Worm (Caenorhabditis elegans) whole organism, mixed stage, embryonic: ENCODE data around the gene rpt-4.

Source experiments
- ces-1 ChIP-seq: fragments of 150-350 bp; optimal IDR thresholded peaks from 2 replicates; lab custom pipeline; 2014; ENCODE audit warnings: missing biosample characterization, missing genetic modification reagents, missing genetic modification characterization
- lin-13 ChIP-seq: fragments of 150-350 bp; optimal IDR thresholded peaks from 2 replicates; lab custom pipeline; 2014; ENCODE audit warnings: missing biosample characterization, missing genetic modification characterization
- mab-5 ChIP-seq: fragments of 150-350 bp; optimal IDR thresholded peaks from 2 replicates; lab custom pipeline; 2014; ENCODE audit warnings: missing biosample characterization, missing genetic modification characterization
- mls-2 ChIP-seq: sonication (generic microtip); optimal IDR thresholded peaks from 2 replicates; lab custom pipeline; 2016; ENCODE audit warnings: mild to moderate bottlenecking, missing genetic modification characterization, moderate library complexity, missing compliant biosample characterization
- nhr-2 ChIP-seq: fragments of 150-350 bp; optimal IDR thresholded peaks from 2 replicates; lab custom pipeline; 2014; ENCODE audit warnings: missing biosample characterization, missing genetic modification characterization
- nhr-237 ChIP-seq: fragments of 150-350 bp; optimal IDR thresholded peaks from 2 replicates; lab custom pipeline; 2014; ENCODE audit warnings: missing biosample characterization, missing genetic modification characterization
- unc-39 ChIP-seq: fragments of 150-350 bp; optimal IDR thresholded peaks from 2 replicates; lab custom pipeline; 2014; ENCODE audit warnings: missing biosample characterization, missing genetic modification characterization
- unc-62 ChIP-seq: fragments of 150-350 bp; optimal IDR thresholded peaks from 2 replicates; lab custom pipeline; 2014; ENCODE audit warnings: missing biosample characterization, missing genetic modification reagents, missing genetic modification characterization

- TF ChIP-seq mls-2: peak; percentile 44
- peak; percentile 10 for TF ChIP-seq nhr-237 (tag; lab: Kevin White, UChicago)
- TF ChIP-seq nhr-2: no peak
- no peak for TF ChIP-seq lin-13 (tag; lab: Kevin White, UChicago)
- TF ChIP-seq unc-39 (tag; lab: Kevin White, UChicago): no peak
- TF ChIP-seq unc-62 (GFP tag; lab: Kevin White, UChicago): no peak
- TF ChIP-seq ces-1: no peak
- TF ChIP-seq mab-5 (tag; lab: Kevin White, UChicago): no peak
These were observed 27.2 kb downstream of the rpt-4 start for ce11 chrII:18787-19186.
